Worm (Caenorhabditis elegans) whole organism, midembryonic: Measurements from ENCODE around the gene elo-9.

ENCODE experiments used
- T22C8.4 ChIP-seq: fragments of 200-800 bp; sonication (Bioruptor generic); IDR thresholded peaks from 2 replicates; pipeline ENCODE4 v1.3.6; 2022; ENCODE audit warnings: missing genetic modification characterization, missing compliant biosample characterization
- cog-1 ChIP-seq: sonication (generic microtip); optimal IDR thresholded peaks from 2 replicates; lab custom pipeline; 2016; ENCODE audit warnings: missing genetic modification characterization, missing compliant biosample characterization
- flt-1 ChIP-seq: fragments of 200-800 bp; sonication (Bioruptor generic); IDR thresholded peaks from 2 replicates; pipeline ENCODE4 v1.3.6; 2022; ENCODE audit warnings: missing genetic modification characterization, missing compliant biosample characterization
- klf-2 ChIP-seq: fragments of 200-800 bp; sonication (Bioruptor generic); conservative IDR thresholded peaks from 2 replicates; pipeline ENCODE4 v1.3.6; 2022; ENCODE audit warnings: missing genetic modification reagents, missing genetic modification characterization, missing compliant biosample characterization
- med-1 ChIP-seq: sonication (generic microtip); optimal IDR thresholded peaks from 2 replicates; lab custom pipeline; 2017; ENCODE audit warnings: missing genetic modification characterization, mild to moderate bottlenecking, missing compliant biosample characterization, antibody characterized with exemption, missing genetic modification reagents; ENCODE audit not compliant: insufficient read depth
- ref-1 ChIP-seq: fragments of 200-800 bp; sonication (Bioruptor generic); conservative IDR thresholded peaks from 2 replicates; pipeline ENCODE4 v1.3.6; 2022; ENCODE audit warnings: missing genetic modification reagents, missing genetic modification characterization, missing compliant biosample characterization
- tab-1 ChIP-seq: fragments of 200-800 bp; sonication (Bioruptor generic); IDR thresholded peaks from 2 replicates; pipeline ENCODE4 v1.3.6; 2022; ENCODE audit warnings: missing genetic modification characterization, missing compliant biosample characterization
- ztf-23 ChIP-seq: fragments of 200-800 bp; sonication (Bioruptor generic); IDR thresholded peaks from 2 replicates; pipeline ENCODE4 v1.3.6; 2022; ENCODE audit warnings: missing genetic modification reagents, missing genetic modification characterization, missing compliant biosample characterization
- ztf-29 ChIP-seq: fragments of 200-800 bp; sonication (Bioruptor generic); IDR thresholded peaks from 2 replicates; pipeline ENCODE4 v1.3.6; 2022; ENCODE audit warnings: missing genetic modification reagents, missing genetic modification characterization, missing compliant biosample characterization

Gene elo-9

ce11 chrII:14969320-14969950, 5.5 kb upstream of the elo-9 start, which contains the start of the genes pole-4, nsun-5 and metl-2:
TSS of gene pole-4 (minus strand) at chrII:14969354.
TSS of gene nsun-5 (plus strand) at chrII:14969617.
TSS of gene metl-2 (plus strand) at chrII:14969900.
- TF ChIP-seq tab-1 (GFP tag; lab: Robert Waterston, UW) (no peak), ztf-23 (GFP tag; lab: Robert Waterston, UW) (no peak), ztf-29 (GFP tag; lab: Robert Waterston, UW) (no peak), T22C8.4 (no peak), ref-1 (no peak), klf-2 (no peak), med-1 (no peak), cog-1 (no peak), flt-1 (no peak)

ce11 chrII:14968275-14968674, 4.4 kb upstream of the elo-9 start:
- no peak for TF ChIP-seq ztf-23 (GFP tag; lab: Robert Waterston, UW)
- no peak for TF ChIP-seq ztf-29 (GFP tag; lab: Robert Waterston, UW)
- no peak for TF ChIP-seq klf-2
- TF ChIP-seq med-1, result no peak
- no peak for TF ChIP-seq ref-1
- no peak for TF ChIP-seq flt-1
- TF ChIP-seq T22C8.4, result no peak
- TF ChIP-seq cog-1, result no peak
- TF ChIP-seq tab-1 (GFP tag; lab: Robert Waterston, UW), result no peak

ce11 chrII:14967084-14967483, 3.2 kb upstream of the elo-9 start:
- TF ChIP-seq klf-2 (no peak), flt-1 (no peak), cog-1 (no peak), med-1 (no peak), tab-1 (GFP tag; lab: Robert Waterston, UW) (no peak), ztf-29 (GFP tag; lab: Robert Waterston, UW) (no peak), ref-1 (no peak)

- TF ChIP-seq ref-1 (no peak), cog-1 (no peak), T22C8.4 (no peak), med-1 (no peak), flt-1 (no peak), ztf-29 (GFP tag; lab: Robert Waterston, UW) (no peak), klf-2 (no peak), tab-1 (GFP tag; lab: Robert Waterston, UW) (no peak), ztf-23 (GFP tag; lab: Robert Waterston, UW) (no peak)
These were observed 2.5 kb upstream of the elo-9 start for ce11 chrII:14966420-14966819.

ce11 chrII:14964877-14965276, 969 bp upstream of the elo-9 start:
- TF ChIP-seq T22C8.4, result no peak
- TF ChIP-seq med-1, result no peak
- TF ChIP-seq ref-1, result no peak

DNA sequence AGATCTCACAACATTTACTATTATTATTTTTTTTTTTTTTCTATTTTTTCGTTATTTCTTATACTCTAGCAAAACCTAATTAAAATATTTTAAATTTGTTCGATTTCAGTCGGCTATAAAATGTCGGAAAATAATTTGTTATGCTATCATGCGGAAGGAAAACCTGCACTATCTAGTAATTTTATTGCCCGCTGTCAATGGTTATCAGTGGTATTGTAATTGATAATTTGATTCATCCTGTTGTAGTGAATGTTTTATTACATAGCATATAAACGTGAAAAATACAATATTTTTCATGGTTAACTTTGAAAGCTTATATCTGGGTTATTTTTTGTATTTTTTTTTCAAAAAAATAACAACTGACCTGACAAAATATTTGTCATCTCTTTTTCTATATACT, 4.6 kb downstream of the elo-9 start:
- no peak for TF ChIP-seq med-1
- no peak for TF ChIP-seq T22C8.4
- no peak for TF ChIP-seq ztf-23 (GFP tag; lab: Robert Waterston, UW)
- no peak for TF ChIP-seq ref-1

- no peak for TF ChIP-seq klf-2
- TF ChIP-seq med-1, result no peak
- TF ChIP-seq cog-1, result no peak
- TF ChIP-seq ztf-23 (GFP tag; lab: Robert Waterston, UW), result no peak
- TF ChIP-seq ref-1, result no peak
- no peak for TF ChIP-seq ztf-29 (GFP tag; lab: Robert Waterston, UW)
- TF ChIP-seq tab-1 (GFP tag; lab: Robert Waterston, UW), result no peak
- TF ChIP-seq flt-1, result no peak
These were observed 5.8 kb downstream of the elo-9 start, which contains the start of gene Y53F4B.1 for ce11 chrII:14958113-14958512. TSS of gene Y53F4B.1 (minus strand) at chrII:14958213.

DNA sequence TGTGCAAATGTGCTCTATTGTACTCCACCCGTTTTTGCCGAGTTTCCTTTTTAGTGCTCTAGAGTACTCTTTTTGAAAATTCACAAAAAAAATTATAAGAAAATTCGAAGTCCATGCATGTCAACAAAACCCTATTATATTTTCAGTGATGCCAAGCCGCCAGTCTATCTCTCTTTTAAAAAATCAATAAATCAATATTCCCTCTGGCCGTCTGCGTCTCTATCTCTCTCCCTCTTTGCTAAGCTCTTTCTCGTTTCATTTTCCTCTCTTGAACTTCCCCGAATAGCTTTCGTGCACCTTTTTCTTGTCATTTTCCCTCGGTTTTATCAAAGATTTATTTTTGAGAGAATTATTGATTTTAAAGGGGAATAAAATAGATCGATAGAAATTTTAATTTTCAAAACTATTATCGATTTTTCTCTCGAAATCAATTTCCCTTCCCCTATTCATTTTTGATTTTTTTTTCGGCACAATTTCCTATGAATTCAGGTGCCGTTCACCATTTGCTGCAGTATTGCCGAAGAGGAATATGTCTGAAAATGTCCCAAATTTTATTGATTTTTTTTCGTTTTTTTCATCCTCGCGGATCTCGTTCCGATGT, 11.3 kb downstream of the elo-9 start:
- TF ChIP-seq ztf-29 (GFP tag; lab: Robert Waterston, UW), result no peak
- TF ChIP-seq ztf-23 (GFP tag; lab: Robert Waterston, UW), result no peak
- no peak for TF ChIP-seq klf-2
- no peak for TF ChIP-seq med-1
- no peak for TF ChIP-seq tab-1 (GFP tag; lab: Robert Waterston, UW)
- no peak for TF ChIP-seq ref-1
- TF ChIP-seq cog-1, result no peak
- no peak for TF ChIP-seq T22C8.4
- no peak for TF ChIP-seq flt-1

- TF ChIP-seq T22C8.4 (no peak), flt-1 (no peak), med-1 (no peak), klf-2 (no peak), ztf-29 (GFP tag; lab: Robert Waterston, UW) (no peak), cog-1 (no peak), ztf-23 (GFP tag; lab: Robert Waterston, UW) (no peak), ref-1 (no peak)
These were observed 17.4 kb downstream of the elo-9 start for ce11 chrII:14946545-14946944.

ce11 chrII:14945518-14945917, 18.4 kb downstream of the elo-9 start:
- no peak for TF ChIP-seq med-1
- no peak for TF ChIP-seq cog-1
- TF ChIP-seq ztf-29 (GFP tag; lab: Robert Waterston, UW), result no peak
- no peak for TF ChIP-seq ref-1
- no peak for TF ChIP-seq tab-1 (GFP tag; lab: Robert Waterston, UW)
- TF ChIP-seq klf-2, result no peak
- no peak for TF ChIP-seq flt-1
- no peak for TF ChIP-seq T22C8.4
- TF ChIP-seq ztf-23 (GFP tag; lab: Robert Waterston, UW), result no peak

DNA sequence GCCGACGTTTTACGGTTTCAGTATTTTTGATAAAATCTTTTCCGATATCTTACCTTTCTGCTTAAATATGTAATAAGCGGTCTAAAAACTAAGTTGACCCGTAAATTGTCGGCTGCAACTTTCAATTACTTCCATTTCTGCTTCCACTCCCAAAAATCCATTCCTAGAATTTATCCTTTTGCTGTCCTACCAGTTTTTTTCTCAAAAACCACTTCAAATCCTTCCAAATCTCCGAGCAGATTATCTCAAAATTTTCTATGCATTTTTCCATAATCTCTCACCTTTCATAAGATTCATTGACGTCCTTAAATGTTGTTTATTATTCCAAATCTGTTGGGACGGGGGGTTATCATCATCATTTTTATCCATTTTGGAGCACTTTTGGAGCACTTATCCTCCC, 22.9 kb downstream of the elo-9 start:
- TF ChIP-seq ref-1, result no peak
- no peak for TF ChIP-seq med-1
- TF ChIP-seq tab-1 (GFP tag; lab: Robert Waterston, UW), result no peak
- TF ChIP-seq flt-1, result no peak
- TF ChIP-seq T22C8.4, result no peak
- TF ChIP-seq klf-2, result no peak
- TF ChIP-seq ztf-29 (GFP tag; lab: Robert Waterston, UW), result no peak
- TF ChIP-seq cog-1, result no peak
- TF ChIP-seq ztf-23 (GFP tag; lab: Robert Waterston, UW), result no peak
